Fruit fly (Drosophila melanogaster): ENCODE measurements around the gene dpr11.

- TF ChIP-seq Sin3A (optimal IDR thresholded peaks at IDR 0.05) (no peak), al (GFP tag; IDR thresholded peaks at IDR 0.05) (no peak), Neu2 (GFP tag; optimal IDR thresholded peaks at IDR 0.05; ENCODE audit: borderline replicate concordance) (no peak), fu2 (GFP tag; optimal IDR thresholded peaks at IDR 0.05) (no peak), CG10565 (GFP tag; optimal IDR thresholded peaks at IDR 0.05) (no peak), CG18262 (tag; optimal IDR thresholded peaks at IDR 0.05) (no peak), CG8089 (GFP tag; optimal IDR thresholded peaks at IDR 0.05) (no peak), CG16813 (GFP tag; IDR thresholded peaks at IDR 0.05; ENCODE audit: partially characterized antibody) (no peak), crc (GFP tag; optimal IDR thresholded peaks at IDR 0.05) (no peak), CG18011 (GFP tag; optimal IDR thresholded peaks at IDR 0.05) (no peak), lmd (GFP tag; IDR thresholded peaks at IDR 0.05) (no peak), Hr78 (GFP tag; optimal IDR thresholded peaks at IDR 0.05) (no peak), Ravus (GFP tag; IDR thresholded peaks at IDR 0.05) (no peak)
Observed at dm6 chr3R:6527208-6527607, 65.9 kb downstream of the dpr11 start, which contains the start of gene CG15185.
